Worm (Caenorhabditis elegans): ENCODE results near the gene tag-120.

- no peak for TF ChIP-seq ztf-6 (GFP tag; IDR thresholded peaks at IDR 0.05)
- TF ChIP-seq F49E8.2 (tag; optimal IDR thresholded peaks at IDR 0.05; ENCODE audit: insufficient read depth): no peak
- TF ChIP-seq egl-18 (GFP tag; IDR thresholded peaks at IDR 0.05): no peak
- TF ChIP-seq ets-4 (GFP tag; optimal IDR thresholded peaks at IDR 0.05): no peak
- no peak for TF ChIP-seq him-1 (tag; optimal IDR thresholded peaks at IDR 0.05)
- TF ChIP-seq efl-1 (GFP tag; optimal IDR thresholded peaks at IDR 0.05): no peak
- TF ChIP-seq die-1 (tag; optimal IDR thresholded peaks at IDR 0.05): no peak
- TF ChIP-seq mel-28 (tag; optimal IDR thresholded peaks at IDR 0.05; ENCODE audit: borderline replicate concordance): no peak
These were observed 16.9 kb downstream of the tag-120 start, which contains the start of gene ZK287.7 for ce11 chrV:9692649-9693112.

Data from whole organism, young adult.